Fruit fly (Drosophila melanogaster) whole organism, embryonic: ENCODE measurements around the gene Ist1.
A peak's percentile ranks its signal among the peaks of the same experiment; 100 is the strongest.

Source experiments
- CG10209 ChIP-seq: fragments of 200-800 bp; sonication (Bioruptor generic); optimal IDR thresholded peaks from 3 replicates; lab custom pipeline; 2017; ENCODE audit warnings: missing biosample characterization, mild to moderate bottlenecking, missing genetic modification characterization, missing genetic modification reagents
- CG10366 ChIP-seq: fragments of 200-800 bp; sonication (Bioruptor generic); IDR thresholded peaks from 2 replicates; pipeline ENCODE4 v1.3.6; 2022; ENCODE audit warnings: missing biosample characterization, missing genetic modification characterization
- CG10654 ChIP-seq: fragments of 200-800 bp; sonication (Bioruptor generic); optimal IDR thresholded peaks from 2 replicates; lab custom pipeline; 2016; ENCODE audit warnings: missing biosample characterization, missing genetic modification characterization
- CG10979 ChIP-seq: fragments of 200-800 bp; sonication (Bioruptor generic); optimal IDR thresholded peaks from 2 replicates; lab custom pipeline; 2018; ENCODE audit warnings: missing biosample characterization, mild to moderate bottlenecking, missing genetic modification characterization, moderate library complexity
- CG1233 ChIP-seq: fragments of 200-800 bp; sonication (Bioruptor generic); optimal IDR thresholded peaks from 4 replicates; lab custom pipeline; 2018; ENCODE audit warnings: missing biosample characterization, mild to moderate bottlenecking, missing genetic modification characterization
- CG13123 ChIP-seq: fragments of 200-800 bp; sonication (Bioruptor generic); optimal IDR thresholded peaks from 2 replicates; lab custom pipeline; 2016; ENCODE audit warnings: missing biosample characterization, missing genetic modification characterization
- CG17361 ChIP-seq: fragments of 200-800 bp; sonication (Bioruptor generic); IDR thresholded peaks from 3 replicates; pipeline ENCODE4 v1.3.6; 2022; ENCODE audit warnings: missing biosample characterization, missing genetic modification characterization
- CG17829 ChIP-seq: fragments of 200-800 bp; optimal IDR thresholded peaks from 2 replicates; lab custom pipeline; 2019; ENCODE audit warnings: missing biosample characterization, mild to moderate bottlenecking, missing genetic modification characterization, moderate library complexity
- CG2129 ChIP-seq: fragments of 200-800 bp; sonication (Bioruptor generic); IDR thresholded peaks from 2 replicates; pipeline ENCODE4 v1.3.6; 2022; ENCODE audit warnings: missing biosample characterization, missing genetic modification characterization; ENCODE audit not compliant: partially characterized antibody
- CG2712 ChIP-seq: fragments of 200-800 bp; optimal IDR thresholded peaks from 3 replicates; lab custom pipeline; 2019; ENCODE audit warnings: missing biosample characterization, mild to moderate bottlenecking, missing genetic modification characterization, moderate library complexity
- CG2889 ChIP-seq: fragments of 200-800 bp; sonication (Bioruptor generic); IDR thresholded peaks from 3 replicates; pipeline ENCODE4 v1.3.6; 2022; ENCODE audit warnings: missing biosample characterization, missing genetic modification characterization
- CG5953 ChIP-seq: fragments of 200-800 bp; sonication (Bioruptor generic); IDR thresholded peaks from 2 replicates; pipeline ENCODE4 v1.3.6; 2022; ENCODE audit warnings: missing biosample characterization, missing genetic modification characterization
- CG7372 ChIP-seq: fragments of 200-800 bp; sonication (Bioruptor generic); IDR thresholded peaks from 2 replicates; pipeline ENCODE4 v1.3.6; 2022; ENCODE audit warnings: missing biosample characterization, missing genetic modification characterization
- CG8281 ChIP-seq: fragments of 200-800 bp; sonication (Bioruptor generic); optimal IDR thresholded peaks from 2 replicates; lab custom pipeline; 2018; ENCODE audit warnings: missing biosample characterization, mild to moderate bottlenecking, missing genetic modification characterization, moderate library complexity
- CG9817 ChIP-seq: fragments of 200-800 bp; sonication (Bioruptor generic); optimal IDR thresholded peaks from 2 replicates; lab custom pipeline; 2018; ENCODE audit warnings: missing biosample characterization, mild to moderate bottlenecking, missing genetic modification characterization, moderate library complexity
- CG9932 ChIP-seq: fragments of 200-800 bp; sonication (Bioruptor generic); IDR thresholded peaks from 2 replicates; pipeline ENCODE4 v1.3.6; 2022; ENCODE audit warnings: missing biosample characterization, missing genetic modification characterization
- D19B ChIP-seq: fragments of 200-800 bp; sonication (Bioruptor generic); optimal IDR thresholded peaks from 2 replicates; lab custom pipeline; 2017; ENCODE audit warnings: missing biosample characterization, mild to moderate bottlenecking, missing genetic modification characterization
- Deaf1 ChIP-seq: fragments of 200-800 bp; optimal IDR thresholded peaks from 3 replicates; lab custom pipeline; 2019; ENCODE audit warnings: missing biosample characterization, mild to moderate bottlenecking, missing genetic modification characterization, moderate library complexity
- Dll ChIP-seq: fragments of 200-800 bp; sonication (Bioruptor generic); IDR thresholded peaks from 4 replicates; pipeline ENCODE4 v1.3.6; 2022; ENCODE audit warnings: missing biosample characterization, missing genetic modification characterization; ENCODE audit not compliant: partially characterized antibody
- ERR ChIP-seq: fragments of 200-800 bp; sonication (Bioruptor generic); optimal IDR thresholded peaks from 2 replicates; lab custom pipeline; 2016; ENCODE audit warnings: missing biosample characterization, missing genetic modification characterization
- Elba2 ChIP-seq: fragments of 200-800 bp; sonication (Bioruptor generic); optimal IDR thresholded peaks from 3 replicates; lab custom pipeline; 2016; ENCODE audit warnings: missing biosample characterization, missing genetic modification characterization
- Ets97D ChIP-seq: fragments of 200-800 bp; sonication (Bioruptor generic); optimal IDR thresholded peaks from 3 replicates; lab custom pipeline; 2016; ENCODE audit warnings: missing biosample characterization, missing genetic modification characterization
- HHEX ChIP-seq: fragments of 200-800 bp; sonication (Bioruptor generic); optimal IDR thresholded peaks from 3 replicates; lab custom pipeline; 2017; ENCODE audit warnings: missing biosample characterization, mild to moderate bottlenecking, missing genetic modification characterization, missing genetic modification reagents
- NFAT ChIP-seq: fragments of 200-800 bp; sonication (Bioruptor generic); IDR thresholded peaks from 2 replicates; pipeline ENCODE4 v1.3.6; 2022; ENCODE audit warnings: missing biosample characterization, missing genetic modification characterization
- NK7.1 ChIP-seq: fragments of 200-800 bp; sonication (Bioruptor generic); optimal IDR thresholded peaks from 3 replicates; lab custom pipeline; 2016; ENCODE audit warnings: missing biosample characterization, missing genetic modification characterization
- PHDP ChIP-seq: fragments of 200-800 bp; sonication (Bioruptor generic); optimal IDR thresholded peaks from 3 replicates; lab custom pipeline; 2018; ENCODE audit warnings: missing biosample characterization, mild to moderate bottlenecking, missing genetic modification characterization, moderate library complexity
- Scr ChIP-seq: fragments of 200-800 bp; sonication (Bioruptor generic); IDR thresholded peaks from 2 replicates; pipeline ENCODE4 v1.3.6; 2022; ENCODE audit warnings: missing biosample characterization, missing genetic modification characterization; ENCODE audit not compliant: partially characterized antibody
- Spps ChIP-seq: fragments of 200-800 bp; sonication (Bioruptor generic); optimal IDR thresholded peaks from 2 replicates; lab custom pipeline; 2018; ENCODE audit warnings: missing biosample characterization, mild to moderate bottlenecking, missing genetic modification characterization
- Trl ChIP-seq, 3 experiments: fragments of >200 bp in 2 of 3; fragments of 200-800 bp in 1 of 3; sonication (Bioruptor generic) in 1 of 3; optimal IDR thresholded peaks; 2 replicates in 1 of 3; 3 replicates in 2 of 3; lab custom pipeline; 2016 to 2017; ENCODE audit warnings: missing biosample characterization in 1 of 3, missing genetic modification characterization in 1 of 3
- Usf ChIP-seq: fragments of 200-800 bp; sonication (Bioruptor generic); optimal IDR thresholded peaks from 2 replicates; lab custom pipeline; 2017; ENCODE audit warnings: missing genotype, missing biosample characterization, missing genetic modification characterization
- abd-A ChIP-seq: fragments of 200-800 bp; sonication (Bioruptor generic); optimal IDR thresholded peaks from 3 replicates; lab custom pipeline; 2019; ENCODE audit warnings: missing biosample characterization, mild to moderate bottlenecking, missing genetic modification characterization, moderate library complexity
- bsh ChIP-seq, 2 experiments: fragments of 200-800 bp; sonication (Bioruptor generic); optimal IDR thresholded peaks; 2 replicates each; lab custom pipeline; 2017 to 2018; ENCODE audit warnings: mild to moderate bottlenecking in 2 of 2, missing biosample characterization in 2 of 2, missing genetic modification characterization in 2 of 2, moderate library complexity in 1 of 2
- cg ChIP-seq: fragments of 200-800 bp; sonication (Bioruptor generic); optimal IDR thresholded peaks from 3 replicates; lab custom pipeline; 2019; ENCODE audit warnings: missing biosample characterization, mild to moderate bottlenecking, missing genetic modification characterization, moderate library complexity
- cwo ChIP-seq: fragments of 200-800 bp; sonication (Bioruptor generic); optimal IDR thresholded peaks from 3 replicates; lab custom pipeline; 2017; ENCODE audit warnings: missing biosample characterization, missing genetic modification characterization, mild to moderate bottlenecking, moderate library complexity, missing genetic modification reagents
- gro ChIP-seq: fragments of 200-800 bp; sonication (Bioruptor generic); optimal IDR thresholded peaks from 2 replicates; lab custom pipeline; 2016; ENCODE audit warnings: missing biosample characterization, missing genetic modification characterization
- klu ChIP-seq: fragments of 200-800 bp; sonication (Bioruptor generic); IDR thresholded peaks from 2 replicates; pipeline ENCODE4 v1.3.6; 2022; ENCODE audit warnings: missing biosample characterization, missing genetic modification characterization
- nmo ChIP-seq: fragments of 200-800 bp; sonication (Bioruptor generic); optimal IDR thresholded peaks from 2 replicates; lab custom pipeline; 2018; ENCODE audit warnings: missing biosample characterization, mild to moderate bottlenecking, missing genetic modification characterization, moderate library complexity
- nom ChIP-seq: fragments of 200-800 bp; sonication (Bioruptor generic); optimal IDR thresholded peaks from 2 replicates; lab custom pipeline; 2017; ENCODE audit warnings: missing biosample characterization, missing genetic modification characterization, mild to moderate bottlenecking, moderate library complexity, missing genetic modification reagents
- phol ChIP-seq: fragments of 200-800 bp; sonication (Bioruptor generic); optimal IDR thresholded peaks from 3 replicates; lab custom pipeline; 2018; ENCODE audit warnings: missing biosample characterization, mild to moderate bottlenecking, missing genetic modification characterization, moderate library complexity
- pita ChIP-seq: fragments of 200-800 bp; sonication (Bioruptor generic); optimal IDR thresholded peaks from 2 replicates; lab custom pipeline; 2017; ENCODE audit warnings: missing biosample characterization, mild to moderate bottlenecking, missing genetic modification characterization
- scrt ChIP-seq: fragments of 200-800 bp; sonication (Bioruptor generic); optimal IDR thresholded peaks from 2 replicates; lab custom pipeline; 2018; ENCODE audit warnings: missing biosample characterization, mild to moderate bottlenecking, missing genetic modification characterization, moderate library complexity
- sd ChIP-seq: fragments of 200-800 bp; sonication (Bioruptor generic); optimal IDR thresholded peaks from 3 replicates; lab custom pipeline; 2018; ENCODE audit warnings: missing biosample characterization, mild to moderate bottlenecking, missing genetic modification characterization, moderate library complexity
- sob ChIP-seq: fragments of 200-800 bp; sonication (Bioruptor generic); IDR thresholded peaks from 2 replicates; pipeline ENCODE4 v1.3.6; 2022; ENCODE audit warnings: missing biosample characterization, missing genetic modification characterization
- tgo ChIP-seq: fragments of 200-800 bp; sonication (Bioruptor generic); IDR thresholded peaks from 3 replicates; pipeline ENCODE4 v1.3.6; 2022; ENCODE audit warnings: missing biosample characterization, missing genetic modification characterization
- tio ChIP-seq: fragments of 200-800 bp; sonication (Bioruptor generic); optimal IDR thresholded peaks from 2 replicates; lab custom pipeline; 2017; ENCODE audit warnings: missing biosample characterization, missing genetic modification characterization, inconsistent platforms
- trem ChIP-seq: fragments of 200-800 bp; optimal IDR thresholded peaks from 3 replicates; lab custom pipeline; 2019; ENCODE audit warnings: missing biosample characterization, mild to moderate bottlenecking, missing genetic modification characterization, moderate library complexity
- wdn ChIP-seq: fragments of 200-800 bp; sonication (Bioruptor generic); IDR thresholded peaks from 2 replicates; pipeline ENCODE4 v1.3.6; 2022; ENCODE audit warnings: missing biosample characterization, missing genetic modification characterization
- zen ChIP-seq: fragments of 200-800 bp; sonication (Bioruptor generic); optimal IDR thresholded peaks from 3 replicates; lab custom pipeline; 2018; ENCODE audit warnings: missing biosample characterization, mild to moderate bottlenecking, missing genetic modification characterization, moderate library complexity

The Ist1 gene

dm6 chr3L:6706723-6707591 is 49.3 kb downstream of the Ist1 start (continued):
- no peak for TF ChIP-seq klu (GFP tag; lab: Robert Waterston, UW)
- no peak for TF ChIP-seq bsh (GFP tag; optimal IDR thresholded peaks at IDR 0.05; lab: Kevin White, UChicago)
- TF ChIP-seq cwo (GFP tag; lab: Kevin White, UChicago), result peak; percentile 10
- TF ChIP-seq Dll, result no peak
- no peak for TF ChIP-seq ERR (GFP tag; lab: Kevin White, UChicago)
- TF ChIP-seq nmo (GFP tag; lab: Kevin White, UChicago), result no peak
- no peak for TF ChIP-seq Spps (tag; lab: Kevin White, UChicago)
- no peak for TF ChIP-seq cg (GFP tag; lab: Kevin White, UChicago)
- TF ChIP-seq CG9817, result peak; percentile 19
- no peak for TF ChIP-seq zen (tag; lab: Kevin White, UChicago)
- TF ChIP-seq wdn (GFP tag; lab: Robert Waterston, UW), result no peak
- TF ChIP-seq Elba2 (GFP tag; lab: Kevin White, UChicago), result no peak
- no peak for TF ChIP-seq Scr (GFP tag; lab: Robert Waterston, UW)
- peak; percentile 10 for TF ChIP-seq CG2712
- no peak for TF ChIP-seq CG2129
- peak; percentile 52; the same call in 1 of the 2 replicates for TF ChIP-seq CG9932
- no peak for TF ChIP-seq CG10209 (GFP tag; lab: Kevin White, UChicago)
- no peak for TF ChIP-seq Ets97D
- TF ChIP-seq Deaf1 (tag; lab: Kevin White, UChicago), result no peak

- peak; percentile 75 for TF ChIP-seq PHDP (tag; lab: Kevin White, UChicago)
- TF ChIP-seq CG10366 (GFP tag; lab: Robert Waterston, UW), result peak; percentile 65
- TF ChIP-seq D19B (GFP tag; lab: Kevin White, UChicago), result no peak
- TF ChIP-seq CG8281 (tag; lab: Kevin White, UChicago), result peak; percentile 18
- TF ChIP-seq Usf (GFP tag; lab: Kevin White, UChicago), result no peak
- TF ChIP-seq tio (GFP tag; lab: Kevin White, UChicago), result peak; percentile 53
- TF ChIP-seq NFAT, result peak; percentile 32; the same call in 1 of the 2 replicates
- 0 out of 2 replicates have a peak, but pooled peaks have one; percentile 18 for TF ChIP-seq CG5953 (GFP tag; lab: Robert Waterston, UW)
- TF ChIP-seq CG10979, result peak; percentile 75
- peak; percentile 62 for TF ChIP-seq tgo (GFP tag; lab: Robert Waterston, UW)
- peak; percentile 48; the same call in 1 of the 2 replicates for TF ChIP-seq CG7372 (GFP tag; lab: Robert Waterston, UW)
- TF ChIP-seq HHEX, result peak; percentile 65
- peak; percentile 35; the same call in 1 of the 2 replicates for TF ChIP-seq sob (GFP tag; lab: Robert Waterston, UW)
- peak; percentile 44 for TF ChIP-seq sd (tag; lab: Kevin White, UChicago)
- no peak for TF ChIP-seq NK7.1 (GFP tag; lab: Kevin White, UChicago)
- TF ChIP-seq trem, result peak; percentile 35
- 0 out of 3 replicates have a peak, but pooled peaks have one; percentile 30 for TF ChIP-seq CG2889 (GFP tag; lab: Robert Waterston, UW)
- TF ChIP-seq CG13123, result peak; percentile 12
- TF ChIP-seq CG1233 (GFP tag; lab: Kevin White, UChicago), result peak; percentile 52
- peak; percentile 69 for TF ChIP-seq CG17361 (GFP tag; lab: Robert Waterston, UW)
- TF ChIP-seq pita (GFP tag; lab: Kevin White, UChicago), result no peak
- TF ChIP-seq gro, result no peak
- peak; percentile 48 for TF ChIP-seq scrt
- TF ChIP-seq CG17829 (tag; lab: Kevin White, UChicago), result peak; percentile 61
- TF ChIP-seq abd-A (tag; lab: Kevin White, UChicago), result peak; percentile 24
- TF ChIP-seq Trl (optimal IDR thresholded peaks at IDR 0.05; lab: Kevin White, UChicago), result no peak
- peak; percentile 14 for TF ChIP-seq Trl (GFP tag; optimal IDR thresholded peaks at IDR 0.05; lab: Kevin White, UChicago)
- no peak for TF ChIP-seq nom
- peak; percentile 74 for TF ChIP-seq phol (tag; lab: Kevin White, UChicago)
- peak; percentile 42 for TF ChIP-seq CG10654 (GFP tag; lab: Kevin White, UChicago)
Measured at dm6 chr3L:6705865-6706264, 50.4 kb downstream of the Ist1 start.
